Fruit fly (Drosophila melanogaster) whole organism, prepupa: ENCODE data around the gene CG18764.

ENCODE experiments used
- CG6163 ChIP-seq: fragments of 200-800 bp; sonication (Bioruptor generic); IDR thresholded peaks from 3 replicates; pipeline ENCODE4 v1.3.6; 2022; ENCODE audit warnings: missing biosample characterization, missing genetic modification characterization
- Eip75B ChIP-seq: fragments of 200-800 bp; sonication (Bioruptor generic); optimal IDR thresholded peaks from 3 replicates; lab custom pipeline; 2016; ENCODE audit warnings: missing biosample characterization, missing genetic modification characterization
- Eip93F ChIP-seq: fragments of 200-800 bp; sonication (Bioruptor generic); optimal IDR thresholded peaks from 2 replicates; lab custom pipeline; 2016; ENCODE audit warnings: missing biosample characterization, mild to moderate bottlenecking, missing genetic modification characterization
- lz ChIP-seq: fragments of 200-800 bp; sonication (Bioruptor generic); optimal IDR thresholded peaks from 3 replicates; lab custom pipeline; 2016; ENCODE audit warnings: missing biosample characterization, missing genetic modification characterization

dm6 chr3R:11581340-11582252, 45.1 kb upstream of the CG18764 start, which contains the start of gene wkd:
- no peak for TF ChIP-seq lz (GFP tag; lab: Kevin White, UChicago)
- TF ChIP-seq Eip93F (GFP tag; lab: Kevin White, UChicago), result no peak
- TF ChIP-seq CG6163 (GFP tag; lab: Robert Waterston, UW), result no peak; the same call in 2 of the 3 replicates
- no peak for TF ChIP-seq Eip75B
